Fruit fly (Drosophila melanogaster) whole organism, wandering third instar larva: ENCODE measurements around the gene CG42571.

Experiments used
- Abd-B ChIP-seq: fragments of >200 bp; optimal IDR thresholded peaks from 2 replicates; lab custom pipeline; 2017; ENCODE audit warnings: missing biosample characterization, missing genetic modification characterization
- CrebA ChIP-seq: fragments of 200-800 bp; sonication (Bioruptor generic); optimal IDR thresholded peaks from 2 replicates; lab custom pipeline; 2016; ENCODE audit warnings: missing biosample characterization, mild to moderate bottlenecking, missing genetic modification characterization, borderline replicate concordance
- Dfd ChIP-seq: fragments of >200 bp; optimal IDR thresholded peaks from 2 replicates; lab custom pipeline; 2017; ENCODE audit warnings: missing biosample characterization, missing genetic modification characterization
- GATAd ChIP-seq: sonication (Bioruptor generic); optimal IDR thresholded peaks from 2 replicates; lab custom pipeline; 2016; ENCODE audit warnings: missing biosample characterization, missing genetic modification characterization
- HLH106 ChIP-seq: fragments of 200-800 bp; optimal IDR thresholded peaks from 3 replicates; lab custom pipeline; 2019; ENCODE audit warnings: missing biosample characterization, mild to moderate bottlenecking, missing genetic modification characterization, moderate library complexity
- Hr78 ChIP-seq: fragments of >200 bp; optimal IDR thresholded peaks from 2 replicates; lab custom pipeline; 2017; ENCODE audit warnings: missing biosample characterization, missing genetic modification characterization
- Jra ChIP-seq: sonication (Bioruptor generic); optimal IDR thresholded peaks from 2 replicates; lab custom pipeline; 2016; ENCODE audit warnings: missing biosample characterization, missing genetic modification characterization
- Myc ChIP-seq: fragments of >200 bp; optimal IDR thresholded peaks from 2 replicates; lab custom pipeline; 2017
- OdsH ChIP-seq: fragments of 200-800 bp; sonication (Bioruptor generic); optimal IDR thresholded peaks from 2 replicates; lab custom pipeline; 2016; ENCODE audit warnings: missing biosample characterization, mild to moderate bottlenecking, missing genetic modification characterization
- Sp1 ChIP-seq: fragments of 200-800 bp; sonication (Bioruptor generic); optimal IDR thresholded peaks from 3 replicates; lab custom pipeline; 2019; ENCODE audit warnings: missing biosample characterization, mild to moderate bottlenecking, missing genetic modification characterization, moderate library complexity
- Vsx2 ChIP-seq: fragments of 200-300, 225-300 bp; sonication (Bioruptor generic); optimal IDR thresholded peaks from 2 replicates; lab custom pipeline; 2018; ENCODE audit warnings: missing biosample characterization, missing genetic modification characterization; ENCODE audit not compliant: partially characterized antibody
- brk ChIP-seq: fragments of 200-800 bp; sonication (Bioruptor generic); optimal IDR thresholded peaks from 2 replicates; lab custom pipeline; 2016; ENCODE audit warnings: missing biosample characterization, mild to moderate bottlenecking, missing genetic modification characterization
- dl ChIP-seq, 2 experiments: fragments of 175-275, 200-275 bp in 1 of 2; fragments of 200-275 bp in 1 of 2; sonication (Bioruptor generic); optimal IDR thresholded peaks; lab custom pipeline; 2018; ENCODE audit warnings: mild to moderate bottlenecking in 2 of 2, missing biosample characterization in 2 of 2, missing genetic modification characterization in 2 of 2, moderate library complexity in 2 of 2; ENCODE audit not compliant: partially characterized antibody in 2 of 2, insufficient read depth in 1 of 2
- dmrt93B ChIP-seq: fragments of 200-800 bp; sonication (Bioruptor generic); optimal IDR thresholded peaks from 2 replicates; lab custom pipeline; 2018; ENCODE audit warnings: missing biosample characterization, mild to moderate bottlenecking, missing genetic modification characterization
- dsf ChIP-seq: sonication (Bioruptor generic); optimal IDR thresholded peaks from 2 replicates; lab custom pipeline; 2016; ENCODE audit warnings: missing biosample characterization, missing genetic modification characterization, borderline replicate concordance
- ey ChIP-seq: fragments of 200-800 bp; sonication (Bioruptor generic); optimal IDR thresholded peaks from 2 replicates; lab custom pipeline; 2016; ENCODE audit warnings: missing biosample characterization, missing genetic modification characterization
- foxo ChIP-seq, 2 experiments: fragments of 200-800 bp; sonication (Bioruptor generic); optimal IDR thresholded peaks; 2 replicates in 1 of 2; 3 replicates in 1 of 2; lab custom pipeline; 2016 to 2017; ENCODE audit warnings: missing biosample characterization in 2 of 2, missing genetic modification characterization in 2 of 2
- fru ChIP-seq: fragments of 200-800 bp; sonication (Bioruptor generic); optimal IDR thresholded peaks from 3 replicates; lab custom pipeline; 2016; ENCODE audit warnings: missing biosample characterization, mild to moderate bottlenecking, missing genetic modification characterization
- h ChIP-seq: fragments of 200-800 bp; sonication (Bioruptor generic); optimal IDR thresholded peaks from 3 replicates; lab custom pipeline; 2016; ENCODE audit warnings: missing biosample characterization, mild to moderate bottlenecking, missing genetic modification characterization
- jim ChIP-seq: fragments of 175-275, 200-325 bp; sonication (Bioruptor generic); optimal IDR thresholded peaks from 2 replicates; lab custom pipeline; 2016; ENCODE audit warnings: missing biosample characterization, mild to moderate bottlenecking, missing genetic modification characterization
- lola ChIP-seq: fragments of >200 bp; optimal IDR thresholded peaks from 2 replicates; lab custom pipeline; 2017; ENCODE audit warnings: missing biosample characterization, missing genetic modification characterization
- pan ChIP-seq: fragments of >200 bp; optimal IDR thresholded peaks from 2 replicates; lab custom pipeline; 2017
- psq ChIP-seq: fragments of 200-800 bp; sonication (Bioruptor generic); optimal IDR thresholded peaks from 3 replicates; lab custom pipeline; 2017; ENCODE audit warnings: missing biosample characterization, mild to moderate bottlenecking, missing genetic modification characterization, moderate library complexity
- rgr ChIP-seq: fragments of 200-800 bp; sonication (Bioruptor generic); optimal IDR thresholded peaks from 3 replicates; lab custom pipeline; 2016; ENCODE audit warnings: missing biosample characterization, mild to moderate bottlenecking, missing genetic modification characterization
- sage ChIP-seq: fragments of 200-800 bp; sonication (Bioruptor generic); optimal IDR thresholded peaks from 2 replicates; lab custom pipeline; 2016; ENCODE audit warnings: missing biosample characterization, mild to moderate bottlenecking, missing genetic modification characterization
- sv ChIP-seq: fragments of 200-800 bp; sonication (Bioruptor generic); optimal IDR thresholded peaks from 3 replicates; lab custom pipeline; 2016; ENCODE audit warnings: missing biosample characterization, missing genetic modification characterization
- tai ChIP-seq: sonication (Bioruptor generic); optimal IDR thresholded peaks from 2 replicates; lab custom pipeline; 2016; ENCODE audit warnings: missing biosample characterization, missing genetic modification characterization
- usp ChIP-seq: fragments of >200 bp; optimal IDR thresholded peaks from 2 replicates; lab custom pipeline; 2017; ENCODE audit warnings: missing biosample characterization, missing genetic modification characterization
- woc ChIP-seq: sonication (Bioruptor generic); optimal IDR thresholded peaks from 2 replicates; lab custom pipeline; 2016; ENCODE audit warnings: missing biosample characterization, mild to moderate bottlenecking, missing genetic modification characterization

The CG42571 gene

dm6 chr3L:15702191-15702590 is 14.1 kb upstream of the CG42571 start:
- TF ChIP-seq brk (GFP tag; lab: Kevin White, UChicago) (no peak), HLH106 (no peak), CrebA (GFP tag; lab: Kevin White, UChicago) (no peak), dmrt93B (no peak), ey (no peak), OdsH (GFP tag; lab: Kevin White, UChicago) (no peak), woc (GFP tag; lab: Kevin White, UChicago) (no peak)

DNA sequence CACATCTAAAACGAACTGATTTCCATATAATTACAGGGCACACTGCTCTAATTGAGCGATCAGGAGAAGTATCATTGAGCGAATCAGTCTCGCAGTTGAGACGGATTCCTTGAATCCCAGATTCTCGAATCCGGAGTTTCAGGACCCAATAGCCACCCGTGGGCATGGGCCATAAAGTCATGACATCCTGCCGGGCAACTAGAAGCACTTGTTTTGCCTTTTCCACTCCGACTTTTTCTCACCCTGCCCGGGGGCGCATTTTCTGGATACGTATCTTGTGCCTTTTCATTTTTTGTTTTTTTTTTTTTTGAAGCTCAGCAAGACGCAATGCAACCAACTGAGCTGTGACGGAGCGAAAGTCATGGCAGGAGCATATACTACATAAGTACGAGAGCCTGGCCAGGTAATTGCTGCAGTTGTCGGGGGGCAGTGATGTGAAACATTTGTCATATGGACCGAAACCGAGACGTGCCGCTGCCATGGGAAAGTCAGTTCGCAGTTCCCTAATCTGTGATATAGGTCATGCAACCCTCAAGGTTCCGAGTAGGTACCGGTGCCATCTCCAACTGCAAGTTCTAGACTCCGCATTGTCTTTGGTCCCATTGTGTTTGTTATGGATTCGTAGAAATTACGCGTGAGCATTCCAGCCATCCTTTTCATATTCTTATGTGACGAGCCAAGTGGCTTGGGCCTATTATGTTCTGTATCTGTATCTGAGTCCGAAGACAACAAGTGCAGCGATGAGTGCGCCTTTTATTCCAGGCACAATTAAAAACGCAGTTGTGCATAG is 12.7 kb upstream of the CG42571 start:
- TF ChIP-seq Myc (lab: Kevin White, UChicago), result no peak
- TF ChIP-seq Dfd (GFP tag; lab: Kevin White, UChicago), result no peak
- no peak for TF ChIP-seq fru
- no peak for TF ChIP-seq HLH106

- TF ChIP-seq HLH106 (no peak), Vsx2 (no peak), OdsH (GFP tag; lab: Kevin White, UChicago) (peak; percentile 48), woc (GFP tag; lab: Kevin White, UChicago) (no peak), h (GFP tag; lab: Kevin White, UChicago) (peak; percentile 2), Sp1 (GFP tag; lab: Kevin White, UChicago) (peak; percentile 7), sv (peak; percentile 16), dmrt93B (no peak), foxo (GFP tag; optimal IDR thresholded peaks at IDR 0.05; lab: Kevin White, UChicago) (peak in 1 of 2 experiments; percentile 18), psq (GFP tag; lab: Kevin White, UChicago) (peak; percentile 24), sage (GFP tag; lab: Kevin White, UChicago) (no peak)
- TF ChIP-seq, all 38 proteins: peak for 6
Measured at dm6 chr3L:15704250-15704985, 11.8 kb upstream of the CG42571 start.

dm6 chr3L:15706199-15706598 is 10.1 kb upstream of the CG42571 start:
- TF ChIP-seq usp (GFP tag; lab: Kevin White, UChicago), result no peak
- TF ChIP-seq Abd-B, result no peak
- no peak for TF ChIP-seq brk (GFP tag; lab: Kevin White, UChicago)
- TF ChIP-seq sage (GFP tag; lab: Kevin White, UChicago), result no peak
- TF ChIP-seq h (GFP tag; lab: Kevin White, UChicago), result no peak
- no peak for TF ChIP-seq Vsx2

- TF ChIP-seq Hr78 (GFP tag; lab: Kevin White, UChicago), result no peak
- TF ChIP-seq lola (GFP tag; lab: Kevin White, UChicago), result no peak
- no peak for TF ChIP-seq rgr (GFP tag; lab: Kevin White, UChicago)
- TF ChIP-seq h (GFP tag; lab: Kevin White, UChicago), result no peak
- no peak for TF ChIP-seq dsf (GFP tag; lab: Kevin White, UChicago)
- no peak for TF ChIP-seq jim (GFP tag; lab: Kevin White, UChicago)
- TF ChIP-seq sv, result no peak
- TF ChIP-seq GATAd (GFP tag; lab: Kevin White, UChicago), result no peak
- no peak for TF ChIP-seq OdsH (GFP tag; lab: Kevin White, UChicago)
- TF ChIP-seq sage (GFP tag; lab: Kevin White, UChicago), result no peak
- TF ChIP-seq HLH106, result no peak
- TF ChIP-seq dmrt93B, result no peak
- no peak for TF ChIP-seq Jra
- no peak for TF ChIP-seq brk (GFP tag; lab: Kevin White, UChicago)
- no peak for TF ChIP-seq Sp1 (GFP tag; lab: Kevin White, UChicago)
- TF ChIP-seq ey, result no peak
- TF ChIP-seq dl (GFP tag; optimal IDR thresholded peaks at IDR 0.05; lab: Kevin White, UChicago; ENCODE audit: insufficient read depth in 1 of 2, partially characterized antibody in 2 of 2), result no peak
- TF ChIP-seq pan (lab: Kevin White, UChicago), result no peak
- TF ChIP-seq tai, result no peak
- no peak for TF ChIP-seq Dfd (GFP tag; lab: Kevin White, UChicago)
Measured at dm6 chr3L:15708158-15708557, 8.1 kb upstream of the CG42571 start.
